Fruit fly (Drosophila melanogaster) whole organism, embryonic: Measurements from ENCODE around the gene ETHR.

Experiments used
- Aef1 ChIP-seq: fragments of 200-800 bp; sonication (Bioruptor generic); IDR thresholded peaks from 3 replicates; pipeline ENCODE4 v1.3.6; 2022; ENCODE audit warnings: missing biosample characterization, missing genetic modification characterization
- Atf6 ChIP-seq: fragments of 200-800 bp; sonication (Bioruptor generic); IDR thresholded peaks from 2 replicates; pipeline ENCODE4 v1.3.6; 2022; ENCODE audit warnings: missing biosample characterization, missing genetic modification characterization
- CG10274 ChIP-seq: fragments of 200-800 bp; sonication (Bioruptor generic); optimal IDR thresholded peaks from 3 replicates; lab custom pipeline; 2017; ENCODE audit warnings: missing biosample characterization, mild to moderate bottlenecking, missing genetic modification characterization
- CG12769 ChIP-seq: fragments of 200-800 bp; sonication (Bioruptor generic); optimal IDR thresholded peaks from 2 replicates; lab custom pipeline; 2019; ENCODE audit warnings: missing biosample characterization, mild to moderate bottlenecking, missing genetic modification characterization, moderate library complexity
- CG14050 ChIP-seq: fragments of 200-800 bp; sonication (Bioruptor generic); IDR thresholded peaks from 3 replicates; pipeline ENCODE4 v1.3.6; 2022; ENCODE audit warnings: missing biosample characterization, missing genetic modification characterization
- CG14860 ChIP-seq: fragments of 200-800 bp; sonication (Bioruptor generic); IDR thresholded peaks from 3 replicates; pipeline ENCODE4 v1.3.6; 2022; ENCODE audit warnings: missing biosample characterization, missing genetic modification characterization; ENCODE audit not compliant: partially characterized antibody
- CG15073 ChIP-seq: fragments of 200-800 bp; sonication (Bioruptor generic); optimal IDR thresholded peaks from 2 replicates; lab custom pipeline; 2016; ENCODE audit warnings: missing biosample characterization, missing genetic modification characterization
- CG1529 ChIP-seq: fragments of 200-800 bp; sonication (Bioruptor generic); optimal IDR thresholded peaks from 3 replicates; lab custom pipeline; 2018; ENCODE audit warnings: missing biosample characterization, missing genetic modification characterization
- CG15514 ChIP-seq: fragments of 200-800 bp; sonication (Bioruptor generic); optimal IDR thresholded peaks from 3 replicates; lab custom pipeline; 2017; ENCODE audit warnings: missing biosample characterization, missing genetic modification characterization, mild to moderate bottlenecking, moderate library complexity, missing genetic modification reagents
- CG1603 ChIP-seq: fragments of 200-800 bp; sonication (Bioruptor generic); optimal IDR thresholded peaks from 2 replicates; lab custom pipeline; 2019; ENCODE audit warnings: missing biosample characterization, mild to moderate bottlenecking, missing genetic modification characterization, moderate library complexity
- CG1647 ChIP-seq: fragments of 200-800 bp; sonication (Bioruptor generic); optimal IDR thresholded peaks from 3 replicates; lab custom pipeline; 2016; ENCODE audit warnings: missing biosample characterization, missing genetic modification characterization
- CG17568 ChIP-seq: fragments of 200-800 bp; sonication (Bioruptor generic); optimal IDR thresholded peaks from 2 replicates; lab custom pipeline; 2018; ENCODE audit warnings: missing biosample characterization, mild to moderate bottlenecking, missing genetic modification characterization, moderate library complexity
- CG32532 ChIP-seq: fragments of 200-800 bp; sonication (Bioruptor generic); IDR thresholded peaks from 2 replicates; pipeline ENCODE4 v1.3.6; 2022; ENCODE audit warnings: missing biosample characterization, missing genetic modification characterization
- CG33557 ChIP-seq: fragments of 200-800 bp; sonication (Bioruptor generic); optimal IDR thresholded peaks from 2 replicates; lab custom pipeline; 2019; ENCODE audit warnings: missing biosample characterization, mild to moderate bottlenecking, missing genetic modification characterization, moderate library complexity
- CG3726 ChIP-seq: fragments of 200-800 bp; sonication (Bioruptor generic); IDR thresholded peaks from 3 replicates; pipeline ENCODE4, ENCODE4 v1.3.6; 2022; ENCODE audit warnings: missing biosample characterization, missing genetic modification characterization
- CG5180 ChIP-seq: fragments of 200-800 bp; sonication (Bioruptor generic); optimal IDR thresholded peaks from 3 replicates; lab custom pipeline; 2017; ENCODE audit warnings: missing biosample characterization, missing genetic modification characterization, mild to moderate bottlenecking, moderate library complexity, missing genetic modification reagents
- CG6654 ChIP-seq: fragments of 200-800 bp; sonication (Bioruptor generic); optimal IDR thresholded peaks from 2 replicates; lab custom pipeline; 2017; ENCODE audit warnings: missing biosample characterization, mild to moderate bottlenecking, missing genetic modification characterization
- CG6791 ChIP-seq: fragments of 200-800 bp; sonication (Bioruptor generic); IDR thresholded peaks from 3 replicates; pipeline ENCODE4 v1.3.6; 2022; ENCODE audit warnings: missing biosample characterization, missing genetic modification characterization; ENCODE audit not compliant: partially characterized antibody
- CG7271 ChIP-seq: fragments of 200-800 bp; sonication (Bioruptor generic); optimal IDR thresholded peaks from 2 replicates; lab custom pipeline; 2018; ENCODE audit warnings: missing biosample characterization, mild to moderate bottlenecking, missing genetic modification characterization, moderate library complexity
- CG7839 ChIP-seq: fragments of 200-800 bp; sonication (Bioruptor generic); optimal IDR thresholded peaks from 3 replicates; lab custom pipeline; 2018; ENCODE audit warnings: missing biosample characterization, mild to moderate bottlenecking, missing genetic modification characterization, moderate library complexity
- CG9727 ChIP-seq: fragments of 200-800 bp; sonication (Bioruptor generic); optimal IDR thresholded peaks from 3 replicates; lab custom pipeline; 2017; ENCODE audit warnings: missing biosample characterization, mild to moderate bottlenecking, missing genetic modification characterization
- CG9817 ChIP-seq: fragments of 200-800 bp; sonication (Bioruptor generic); optimal IDR thresholded peaks from 2 replicates; lab custom pipeline; 2018; ENCODE audit warnings: missing biosample characterization, mild to moderate bottlenecking, missing genetic modification characterization, moderate library complexity
- CTCF ChIP-seq: fragments of 200-800 bp; sonication (Bioruptor generic); optimal IDR thresholded peaks from 2 replicates; lab custom pipeline; 2017; ENCODE audit warnings: missing biosample characterization, mild to moderate bottlenecking, missing genetic modification characterization, moderate library complexity
- Dp ChIP-seq: fragments of 200-800 bp; sonication (Bioruptor generic); optimal IDR thresholded peaks from 2 replicates; lab custom pipeline; 2018; ENCODE audit warnings: missing biosample characterization, mild to moderate bottlenecking, missing genetic modification characterization, moderate library complexity
- Elba2 ChIP-seq: fragments of 200-800 bp; sonication (Bioruptor generic); optimal IDR thresholded peaks from 3 replicates; lab custom pipeline; 2016; ENCODE audit warnings: missing biosample characterization, missing genetic modification characterization
- Fer3 ChIP-seq: fragments of 200-800 bp; sonication (Bioruptor generic); optimal IDR thresholded peaks from 2 replicates; lab custom pipeline; 2018; ENCODE audit warnings: missing biosample characterization, mild to moderate bottlenecking, missing genetic modification characterization, moderate library complexity
- Gsc ChIP-seq: fragments of 200-800 bp; sonication (Bioruptor generic); IDR thresholded peaks from 2 replicates; pipeline ENCODE4 v1.3.6; 2022; ENCODE audit warnings: missing biosample characterization, missing genetic modification characterization
- HHEX ChIP-seq: fragments of 200-800 bp; sonication (Bioruptor generic); optimal IDR thresholded peaks from 3 replicates; lab custom pipeline; 2017; ENCODE audit warnings: missing biosample characterization, mild to moderate bottlenecking, missing genetic modification characterization, missing genetic modification reagents
- Hmr ChIP-seq: fragments of 200-800 bp; sonication (Bioruptor generic); optimal IDR thresholded peaks from 3 replicates; lab custom pipeline; 2017; ENCODE audit warnings: mild to moderate bottlenecking, missing biosample characterization, missing genetic modification reagents, missing genetic modification characterization
- Hr78 ChIP-seq, 2 experiments: fragments of 200-800 bp in 1 of 2; fragments of >200 bp in 1 of 2; sonication (Bioruptor generic) in 1 of 2; optimal IDR thresholded peaks; 2 replicates each; lab custom pipeline; 2017 to 2019; ENCODE audit warnings: missing biosample characterization in 2 of 2, missing genetic modification characterization in 2 of 2, mild to moderate bottlenecking in 1 of 2, moderate library complexity in 1 of 2
- Med ChIP-seq: fragments of 200-800 bp; sonication (Bioruptor generic); peaks from one replicate; lab custom pipeline; 2016; ENCODE audit warnings: missing biosample characterization, missing genetic modification characterization, mild to moderate bottlenecking, inconsistent platforms, moderate library complexity
- Sox102F ChIP-seq: fragments of 200-800 bp; sonication (Bioruptor generic); optimal IDR thresholded peaks from 2 replicates; lab custom pipeline; 2018; ENCODE audit warnings: missing biosample characterization, mild to moderate bottlenecking, missing genetic modification characterization, moderate library complexity
- Spps ChIP-seq: fragments of 200-800 bp; sonication (Bioruptor generic); optimal IDR thresholded peaks from 2 replicates; lab custom pipeline; 2018; ENCODE audit warnings: missing biosample characterization, mild to moderate bottlenecking, missing genetic modification characterization
- Stat92E ChIP-seq, 3 experiments: fragments of >200 bp in 2 of 3; fragments of 200-800 bp in 1 of 3; sonication (Bioruptor generic) in 1 of 3; optimal IDR thresholded peaks; 2 replicates each; lab custom pipeline; 2017 to 2019; ENCODE audit warnings: missing biosample characterization in 3 of 3, missing genetic modification characterization in 3 of 3, mild to moderate bottlenecking in 1 of 3, moderate library complexity in 1 of 3
- Usf ChIP-seq: fragments of 200-800 bp; sonication (Bioruptor generic); optimal IDR thresholded peaks from 2 replicates; lab custom pipeline; 2017; ENCODE audit warnings: missing genotype, missing biosample characterization, missing genetic modification characterization
- al ChIP-seq: fragments of 200-800 bp; sonication (Bioruptor generic); IDR thresholded peaks from 2 replicates; pipeline ENCODE4 v1.3.6; 2022; ENCODE audit warnings: missing biosample characterization, missing genetic modification characterization
- aop ChIP-seq: fragments of 200-800 bp; sonication (Bioruptor generic); IDR thresholded peaks from 2 replicates; pipeline ENCODE4 v1.3.6; 2022; ENCODE audit warnings: missing biosample characterization, missing genetic modification characterization
- caup ChIP-seq: fragments of 200-800 bp; sonication (Bioruptor generic); optimal IDR thresholded peaks from 3 replicates; lab custom pipeline; 2017; ENCODE audit warnings: missing biosample characterization, mild to moderate bottlenecking, missing genetic modification characterization, moderate library complexity; ENCODE audit not compliant: severe bottlenecking
- cg ChIP-seq: fragments of 200-800 bp; sonication (Bioruptor generic); optimal IDR thresholded peaks from 3 replicates; lab custom pipeline; 2019; ENCODE audit warnings: missing biosample characterization, mild to moderate bottlenecking, missing genetic modification characterization, moderate library complexity
- ci ChIP-seq: fragments of 200-800 bp; sonication (Bioruptor generic); IDR thresholded peaks from 3 replicates; pipeline ENCODE4 v1.3.6; 2022; ENCODE audit warnings: missing biosample characterization, missing genetic modification characterization
- ind ChIP-seq: fragments of 200-800 bp; sonication (Bioruptor generic); optimal IDR thresholded peaks from 3 replicates; lab custom pipeline; 2016; ENCODE audit warnings: missing biosample characterization, missing genetic modification characterization
- lab ChIP-seq: fragments of 200-800 bp; sonication (Bioruptor generic); optimal IDR thresholded peaks from 3 replicates; lab custom pipeline; 2017; ENCODE audit warnings: missing biosample characterization, missing genetic modification characterization, mild to moderate bottlenecking, moderate library complexity, missing genetic modification reagents
- lola ChIP-seq, 3 experiments: fragments of >200 bp in 2 of 3; fragments of 200-800 bp in 1 of 3; sonication (Bioruptor generic) in 1 of 3; optimal IDR thresholded peaks; 2 replicates each; lab custom pipeline; 2017 to 2019; ENCODE audit warnings: missing biosample characterization in 3 of 3, missing genetic modification characterization in 3 of 3, mild to moderate bottlenecking in 1 of 3, moderate library complexity in 1 of 3
- org-1 ChIP-seq: fragments of 200-800 bp; sonication (Bioruptor generic); optimal IDR thresholded peaks from 2 replicates; lab custom pipeline; 2017; ENCODE audit warnings: missing biosample characterization, missing genetic modification characterization
- salm ChIP-seq: fragments of 200-800 bp; sonication (Bioruptor generic); optimal IDR thresholded peaks from 2 replicates; lab custom pipeline; 2018; ENCODE audit warnings: missing biosample characterization, mild to moderate bottlenecking, missing genetic modification characterization
- tgo ChIP-seq: fragments of 200-800 bp; sonication (Bioruptor generic); IDR thresholded peaks from 3 replicates; pipeline ENCODE4 v1.3.6; 2022; ENCODE audit warnings: missing biosample characterization, missing genetic modification characterization
- vvl ChIP-seq: fragments of 200-800 bp; sonication (Bioruptor generic); IDR thresholded peaks from 2 replicates; pipeline ENCODE4 v1.3.6; 2022; ENCODE audit warnings: missing biosample characterization, missing genetic modification characterization
- wor ChIP-seq: fragments of 200-800 bp; sonication (Bioruptor generic); IDR thresholded peaks from 2 replicates; pipeline ENCODE4 v1.3.6; 2022; ENCODE audit warnings: missing biosample characterization, missing genetic modification characterization
- zfh1 ChIP-seq: fragments of 200-800 bp; sonication (Bioruptor generic); IDR thresholded peaks from 3 replicates; pipeline ENCODE4 v1.3.6; 2022; ENCODE audit warnings: missing biosample characterization, missing genetic modification characterization

Gene ETHR

DNA sequence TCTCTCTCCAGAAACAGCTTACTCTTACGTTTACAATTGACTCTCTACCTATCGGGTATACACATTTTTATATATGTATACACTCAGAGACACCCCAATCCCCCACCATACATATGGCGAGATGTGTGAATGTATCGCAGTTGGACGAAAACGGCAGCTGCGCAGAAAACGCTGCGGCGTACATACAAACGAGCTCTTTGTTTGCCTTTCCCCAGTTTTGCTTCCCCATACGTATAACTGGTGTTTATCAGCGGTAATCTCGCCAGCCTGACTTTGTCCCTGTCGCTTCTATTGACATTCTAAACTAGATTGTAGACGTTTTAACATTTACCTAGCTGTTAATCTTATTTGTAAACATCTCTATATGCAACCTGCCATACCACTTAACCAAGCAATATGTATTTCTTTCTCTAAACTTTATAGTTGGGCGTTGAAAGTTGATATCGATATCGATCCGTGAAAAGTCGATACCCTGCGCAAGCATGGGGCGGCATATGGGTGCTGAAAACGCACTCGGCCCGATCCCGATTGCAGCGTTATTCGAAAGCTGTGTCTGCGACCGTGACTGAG lies 50.7 kb downstream of the ETHR start (continued):
- TF ChIP-seq cg, result peak; percentile 76
- TF ChIP-seq CG14050 (GFP tag; lab: Robert Waterston, UW), result no peak
- TF ChIP-seq Dp (GFP tag; lab: Kevin White, UChicago), result no peak
- TF ChIP-seq aop (GFP tag; lab: Robert Waterston, UW), result no peak
- no peak for TF ChIP-seq Gsc
- TF ChIP-seq CTCF (GFP tag; lab: Kevin White, UChicago), result peak; percentile 22
- TF ChIP-seq CG15514 (GFP tag; lab: Kevin White, UChicago), result peak; percentile 58
- TF ChIP-seq CG33557 (GFP tag; lab: Kevin White, UChicago), result peak; percentile 64
- TF ChIP-seq HHEX, result peak; percentile 75
- TF ChIP-seq salm, result peak; percentile 66
- no peak for TF ChIP-seq CG9817 (tag; lab: Kevin White, UChicago)
- TF ChIP-seq CG1647 (GFP tag; lab: Kevin White, UChicago), result peak; percentile 69
- peak; percentile 55 for TF ChIP-seq Sox102F (GFP tag; lab: Kevin White, UChicago)
- peak; percentile 97 for TF ChIP-seq CG10274 (GFP tag; lab: Kevin White, UChicago)
- TF ChIP-seq Stat92E (GFP tag; optimal IDR thresholded peaks at IDR 0.05; lab: Kevin White, UChicago), result peak in 1 of 3 experiments; percentile 19
- peak; percentile 74 for TF ChIP-seq CG9727
- no peak for TF ChIP-seq zfh1 (GFP tag; lab: Robert Waterston, UW)
- no peak for TF ChIP-seq CG6654 (GFP tag; lab: Kevin White, UChicago)
- no peak for TF ChIP-seq al
- peak; percentile 64 for TF ChIP-seq Fer3 (tag; lab: Kevin White, UChicago)
- TF ChIP-seq CG14860 (GFP tag; lab: Robert Waterston, UW), result no peak
- TF ChIP-seq Med (GFP tag; lab: Kevin White, UChicago), result peak; percentile 94
- peak in 1 of 3 experiments; percentile 57 for TF ChIP-seq lola (GFP tag; optimal IDR thresholded peaks at IDR 0.05; lab: Kevin White, UChicago)
- TF ChIP-seq CG15073 (GFP tag; lab: Kevin White, UChicago), result no peak
- TF ChIP-seq CG7271, result no peak
- peak; percentile 45 for TF ChIP-seq Spps (tag; lab: Kevin White, UChicago)
- TF ChIP-seq Usf (GFP tag; lab: Kevin White, UChicago), result no peak
- no peak for TF ChIP-seq CG32532
- TF ChIP-seq CG6791, result no peak
- TF ChIP-seq vvl (GFP tag; lab: Robert Waterston, UW), result no peak
- no peak for TF ChIP-seq ci (GFP tag; lab: Robert Waterston, UW)
- TF ChIP-seq CG1603, result peak; percentile 43
- peak; percentile 83 for TF ChIP-seq CG12769
- TF ChIP-seq CG1529 (GFP tag; lab: Kevin White, UChicago), result peak; percentile 64
- TF ChIP-seq wor (GFP tag; lab: Robert Waterston, UW), result no peak
- peak; percentile 92 for TF ChIP-seq CG17568 (GFP tag; lab: Kevin White, UChicago)
- no peak for TF ChIP-seq Atf6 (GFP tag; lab: Robert Waterston, UW)
- peak; percentile 92 for TF ChIP-seq Hmr
- peak; percentile 96 for TF ChIP-seq lab (GFP tag; lab: Kevin White, UChicago)
- TF ChIP-seq Aef1, result no peak
- TF ChIP-seq CG5180 (GFP tag; lab: Kevin White, UChicago), result peak; percentile 79
- no peak for TF ChIP-seq tgo (GFP tag; lab: Robert Waterston, UW)
- no peak for TF ChIP-seq Elba2 (GFP tag; lab: Kevin White, UChicago)
- TF ChIP-seq CG3726 (GFP tag; lab: Robert Waterston, UW), result no peak
- no peak for TF ChIP-seq ind
- peak in 1 of 2 experiments; percentile 35 for TF ChIP-seq Hr78 (GFP tag; optimal IDR thresholded peaks at IDR 0.05; lab: Kevin White, UChicago)
- peak; percentile 88 for TF ChIP-seq caup (GFP tag; lab: Kevin White, UChicago)
- peak; percentile 39 for TF ChIP-seq CG7839 (tag; lab: Kevin White, UChicago)
- TF ChIP-seq org-1 (GFP tag; lab: Kevin White, UChicago), result peak; percentile 75
